Fruit fly (Drosophila melanogaster): Measurements from ENCODE around the gene btd.

DNA sequence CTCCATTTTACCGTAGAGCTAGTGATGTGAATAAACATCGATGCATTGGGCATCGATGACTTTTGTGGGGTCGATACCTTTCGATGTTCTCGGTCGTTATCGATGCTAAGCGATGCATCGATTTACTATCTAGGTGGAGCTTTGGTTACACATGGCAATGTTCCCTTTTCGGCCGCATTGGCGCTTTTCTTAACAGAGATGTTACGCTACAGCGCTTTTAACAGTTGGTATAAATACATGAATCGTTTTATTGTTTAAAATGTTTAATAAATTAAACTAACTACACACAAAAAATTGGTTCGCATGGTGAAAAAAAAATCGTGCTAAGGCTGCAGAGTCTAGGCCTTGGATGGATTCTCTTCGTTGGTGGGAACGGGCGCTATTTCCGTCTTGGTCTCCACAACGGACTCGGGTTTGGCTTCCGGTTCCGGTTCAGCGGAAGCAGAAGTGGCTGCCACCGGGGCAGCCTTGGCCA is 35.1 kb upstream of the btd start, which contains the start of gene Ptpmeg2:
- TF ChIP-seq Asciz (GFP tag; optimal IDR thresholded peaks at IDR 0.05) (peak; percentile 67), gt (GFP tag; IDR thresholded peaks at IDR 0.05) (no peak), CG7987 (GFP tag; optimal IDR thresholded peaks at IDR 0.05) (peak; percentile 76), Doc2 (GFP tag; IDR thresholded peaks at IDR 0.05) (no peak), Dip3 (GFP tag; optimal IDR thresholded peaks at IDR 0.05) (peak; percentile 49), Dref (GFP tag; IDR thresholded peaks at IDR 0.05) (peak; percentile 99), cg (GFP tag; optimal IDR thresholded peaks at IDR 0.05) (no peak), Atf6 (GFP tag; IDR thresholded peaks at IDR 0.05) (0 out of 2 replicates have a peak, but pooled peaks have one; percentile 34), CG32772 (GFP tag; IDR thresholded peaks at IDR 0.05) (peak; percentile 52), schlank (tag; optimal IDR thresholded peaks at IDR 0.05) (no peak), usp (GFP tag; optimal IDR thresholded peaks at IDR 0.05) (no peak)
